Fruit fly (Drosophila melanogaster) whole organism, embryonic: ENCODE results near the gene ATPsynepsilonL.

Experiments
- Asciz ChIP-seq: fragments of 200-800 bp; sonication (Bioruptor generic); optimal IDR thresholded peaks from 2 replicates; lab custom pipeline; 2017; ENCODE audit warnings: missing biosample characterization, mild to moderate bottlenecking, missing genetic modification characterization, missing genetic modification reagents
- Atf-2 ChIP-seq: fragments of 200-800 bp; sonication (Bioruptor generic); optimal IDR thresholded peaks from 2 replicates; lab custom pipeline; 2016; ENCODE audit warnings: missing biosample characterization, missing genetic modification characterization
- Awh ChIP-seq: fragments of 200-800 bp; sonication (Bioruptor generic); IDR thresholded peaks from 2 replicates; pipeline ENCODE4, ENCODE4 v1.3.6; 2022; ENCODE audit warnings: missing biosample characterization, missing genetic modification characterization
- CG10543 ChIP-seq: fragments of 200-800 bp; sonication (Bioruptor generic); optimal IDR thresholded peaks from 3 replicates; lab custom pipeline; 2017; ENCODE audit warnings: missing biosample characterization, mild to moderate bottlenecking, missing genetic modification characterization, moderate library complexity
- CG11695 ChIP-seq: fragments of 200-800 bp; sonication (Bioruptor generic); IDR thresholded peaks from 3 replicates; pipeline ENCODE4 v1.3.6; 2022; ENCODE audit warnings: missing biosample characterization, missing genetic modification characterization
- CG12391 ChIP-seq: fragments of 200-800 bp; sonication (Bioruptor generic); optimal IDR thresholded peaks from 3 replicates; lab custom pipeline; 2018; ENCODE audit warnings: missing biosample characterization, mild to moderate bottlenecking, missing genetic modification characterization, moderate library complexity
- CG15696 ChIP-seq: fragments of 200-800 bp; sonication (Bioruptor generic); optimal IDR thresholded peaks from 2 replicates; lab custom pipeline; 2019; ENCODE audit warnings: missing biosample characterization, mild to moderate bottlenecking, missing genetic modification characterization, moderate library complexity
- CG17359 ChIP-seq: fragments of 200-800 bp; sonication (Bioruptor generic); optimal IDR thresholded peaks from 3 replicates; lab custom pipeline; 2018; ENCODE audit warnings: missing biosample characterization, mild to moderate bottlenecking, missing genetic modification characterization, moderate library complexity
- CG30403 ChIP-seq: fragments of 200-800 bp; sonication (Bioruptor generic); optimal IDR thresholded peaks from 3 replicates; lab custom pipeline; 2016; ENCODE audit warnings: missing biosample characterization, missing genetic modification characterization
- CG3281 ChIP-seq: fragments of 200-800 bp; sonication (Bioruptor generic); optimal IDR thresholded peaks from 3 replicates; lab custom pipeline; 2017; ENCODE audit warnings: missing biosample characterization, mild to moderate bottlenecking, missing genetic modification characterization
- CG33213 ChIP-seq: fragments of 200-800 bp; sonication (Bioruptor generic); optimal IDR thresholded peaks from 3 replicates; lab custom pipeline; 2016; ENCODE audit warnings: missing biosample characterization, missing genetic modification characterization
- CG4360 ChIP-seq: fragments of 200-800 bp; sonication (Bioruptor generic); IDR thresholded peaks from 2 replicates; pipeline ENCODE4 v1.3.6; 2022; ENCODE audit warnings: missing biosample characterization, missing genetic modification characterization
- CG6654 ChIP-seq: fragments of 200-800 bp; sonication (Bioruptor generic); optimal IDR thresholded peaks from 2 replicates; lab custom pipeline; 2017; ENCODE audit warnings: missing biosample characterization, mild to moderate bottlenecking, missing genetic modification characterization
- CG7271 ChIP-seq: fragments of 200-800 bp; sonication (Bioruptor generic); optimal IDR thresholded peaks from 2 replicates; lab custom pipeline; 2018; ENCODE audit warnings: missing biosample characterization, mild to moderate bottlenecking, missing genetic modification characterization, moderate library complexity
- CG8765 ChIP-seq: fragments of 200-800 bp; sonication (Bioruptor generic); IDR thresholded peaks from 2 replicates; pipeline ENCODE4 v1.3.6; 2022; ENCODE audit warnings: missing biosample characterization, missing genetic modification characterization
- CG9437 ChIP-seq: fragments of 200-800 bp; sonication (Bioruptor generic); optimal IDR thresholded peaks from 2 replicates; lab custom pipeline; 2018; ENCODE audit warnings: missing biosample characterization, mild to moderate bottlenecking, missing genetic modification characterization
- CG9727 ChIP-seq: fragments of 200-800 bp; sonication (Bioruptor generic); optimal IDR thresholded peaks from 3 replicates; lab custom pipeline; 2017; ENCODE audit warnings: missing biosample characterization, mild to moderate bottlenecking, missing genetic modification characterization
- CG9817 ChIP-seq: fragments of 200-800 bp; sonication (Bioruptor generic); optimal IDR thresholded peaks from 2 replicates; lab custom pipeline; 2018; ENCODE audit warnings: missing biosample characterization, mild to moderate bottlenecking, missing genetic modification characterization, moderate library complexity
- HHEX ChIP-seq: fragments of 200-800 bp; sonication (Bioruptor generic); optimal IDR thresholded peaks from 3 replicates; lab custom pipeline; 2017; ENCODE audit warnings: missing biosample characterization, mild to moderate bottlenecking, missing genetic modification characterization, missing genetic modification reagents
- HmgZ ChIP-seq: fragments of 200-800 bp; sonication (Bioruptor generic); optimal IDR thresholded peaks from 2 replicates; lab custom pipeline; 2018; ENCODE audit warnings: missing biosample characterization, mild to moderate bottlenecking, missing genetic modification characterization
- Hr3 ChIP-seq: fragments of 200-800 bp; sonication (Bioruptor generic); optimal IDR thresholded peaks from 3 replicates; lab custom pipeline; 2016; ENCODE audit warnings: missing biosample characterization, missing genetic modification characterization
- Jarid2 ChIP-seq: fragments of 200-800 bp; sonication (Bioruptor generic); optimal IDR thresholded peaks from 3 replicates; lab custom pipeline; 2017; ENCODE audit warnings: mild to moderate bottlenecking, missing biosample characterization, missing genetic modification reagents, missing genetic modification characterization
- MBD-R2 ChIP-seq: fragments of 200-800 bp; sonication (Bioruptor generic); IDR thresholded peaks from 2 replicates; pipeline ENCODE4 v1.3.6; 2022; ENCODE audit warnings: missing biosample characterization, missing genetic modification characterization
- Max ChIP-seq: fragments of 200-800 bp; sonication (Bioruptor generic); optimal IDR thresholded peaks from 2 replicates; lab custom pipeline; 2016; ENCODE audit warnings: missing biosample characterization, mild to moderate bottlenecking, missing genetic modification characterization
- Sox100B ChIP-seq: fragments of 200-800 bp; sonication (Bioruptor generic); optimal IDR thresholded peaks from 3 replicates; lab custom pipeline; 2018; ENCODE audit warnings: missing biosample characterization, mild to moderate bottlenecking, missing genetic modification characterization
- Ssrp ChIP-seq: fragments of 200-800 bp; sonication (Bioruptor generic); optimal IDR thresholded peaks from 2 replicates; lab custom pipeline; 2018; ENCODE audit warnings: missing biosample characterization, mild to moderate bottlenecking, missing genetic modification characterization, moderate library complexity
- Usf ChIP-seq: fragments of 200-800 bp; sonication (Bioruptor generic); optimal IDR thresholded peaks from 2 replicates; lab custom pipeline; 2017; ENCODE audit warnings: missing genotype, missing biosample characterization, missing genetic modification characterization
- al ChIP-seq: fragments of 200-800 bp; sonication (Bioruptor generic); IDR thresholded peaks from 2 replicates; pipeline ENCODE4 v1.3.6; 2022; ENCODE audit warnings: missing biosample characterization, missing genetic modification characterization
- ara ChIP-seq: fragments of 200-800 bp; sonication (Bioruptor generic); IDR thresholded peaks from 2 replicates; pipeline ENCODE4 v1.3.6; 2022; ENCODE audit warnings: missing biosample characterization, missing genetic modification characterization
- chinmo ChIP-seq: fragments of 200-800 bp; sonication (Bioruptor generic); IDR thresholded peaks from 4 replicates; pipeline ENCODE4 v1.3.6; 2022; ENCODE audit warnings: missing biosample characterization, missing genetic modification characterization; ENCODE audit not compliant: partially characterized antibody
- crc ChIP-seq: fragments of 200-800 bp; sonication (Bioruptor generic); optimal IDR thresholded peaks from 2 replicates; lab custom pipeline; 2016; ENCODE audit warnings: missing biosample characterization, missing genetic modification characterization
- croc ChIP-seq: fragments of 200-800 bp; sonication (Bioruptor generic); conservative IDR thresholded peaks from 3 replicates; pipeline ENCODE4 v1.3.6; 2022; ENCODE audit warnings: missing biosample characterization, missing genetic modification characterization
- dati ChIP-seq: fragments of 200-800 bp; sonication (Bioruptor generic); IDR thresholded peaks from 2 replicates; pipeline ENCODE4 v1.3.6; 2022; ENCODE audit warnings: missing biosample characterization, missing genetic modification characterization
- dm ChIP-seq: fragments of 200-800 bp; sonication (Bioruptor generic); optimal IDR thresholded peaks from 3 replicates; lab custom pipeline; 2016; ENCODE audit warnings: missing biosample characterization, missing genetic modification characterization
- dmrt99B ChIP-seq: fragments of 200-800 bp; sonication (Bioruptor generic); optimal IDR thresholded peaks from 2 replicates; lab custom pipeline; 2018; ENCODE audit warnings: missing biosample characterization, mild to moderate bottlenecking, missing genetic modification characterization, moderate library complexity
- exex ChIP-seq: fragments of 200-800 bp; sonication (Bioruptor generic); optimal IDR thresholded peaks from 4 replicates; lab custom pipeline; 2018; ENCODE audit warnings: missing biosample characterization, mild to moderate bottlenecking, missing genetic modification characterization, moderate library complexity
- hkb ChIP-seq, 2 experiments: fragments of 200-800 bp in 1 of 2; fragments of >200 bp in 1 of 2; sonication (Bioruptor generic) in 1 of 2; IDR thresholded peaks in 1 of 2; optimal IDR thresholded peaks in 1 of 2; 2 replicates each; pipeline versions ENCODE4 v1.3.6 to Lab custom; 2017 to 2022; ENCODE audit warnings: missing biosample characterization in 1 of 2, missing genetic modification characterization in 1 of 2
- hth ChIP-seq: fragments of >200 bp; optimal IDR thresholded peaks from 2 replicates; lab custom pipeline; 2017; ENCODE audit warnings: inconsistent platforms
- luna ChIP-seq: fragments of 200-800 bp; sonication (Bioruptor generic); optimal IDR thresholded peaks from 2 replicates; lab custom pipeline; 2016; ENCODE audit warnings: missing biosample characterization, missing genetic modification characterization
- maf-S ChIP-seq: fragments of 200-800 bp; sonication (Bioruptor generic); optimal IDR thresholded peaks from 2 replicates; lab custom pipeline; 2016; ENCODE audit warnings: missing biosample characterization, missing genetic modification characterization
- nom ChIP-seq: fragments of 200-800 bp; sonication (Bioruptor generic); optimal IDR thresholded peaks from 2 replicates; lab custom pipeline; 2017; ENCODE audit warnings: missing biosample characterization, missing genetic modification characterization, mild to moderate bottlenecking, moderate library complexity, missing genetic modification reagents
- p53 ChIP-seq: fragments of 200-800 bp; sonication (Bioruptor generic); optimal IDR thresholded peaks from 2 replicates; lab custom pipeline; 2016; ENCODE audit warnings: missing biosample characterization, missing genetic modification characterization
- pnt ChIP-seq: fragments of 200-800 bp; sonication (Bioruptor generic); optimal IDR thresholded peaks from 3 replicates; lab custom pipeline; 2016; ENCODE audit warnings: missing biosample characterization, missing genetic modification characterization
- schlank ChIP-seq: fragments of 200-800 bp; sonication (Bioruptor generic); optimal IDR thresholded peaks from 2 replicates; lab custom pipeline; 2018; ENCODE audit warnings: missing biosample characterization, mild to moderate bottlenecking, missing genetic modification characterization
- scrt ChIP-seq: fragments of 200-800 bp; sonication (Bioruptor generic); optimal IDR thresholded peaks from 2 replicates; lab custom pipeline; 2018; ENCODE audit warnings: missing biosample characterization, mild to moderate bottlenecking, missing genetic modification characterization, moderate library complexity
- seq ChIP-seq: fragments of 200-800 bp; sonication (Bioruptor generic); IDR thresholded peaks from 2 replicates; pipeline ENCODE4 v1.3.6; 2022; ENCODE audit warnings: missing biosample characterization, missing genetic modification characterization
- tll ChIP-seq, 2 experiments: fragments of 200-800 bp in 1 of 2; fragments of >200 bp in 1 of 2; sonication (Bioruptor generic) in 1 of 2; optimal IDR thresholded peaks; 2 replicates each; lab custom pipeline; 2017 to 2019; ENCODE audit warnings: missing biosample characterization in 2 of 2, missing genetic modification characterization in 2 of 2, mild to moderate bottlenecking in 1 of 2, moderate library complexity in 1 of 2
- z ChIP-seq: fragments of 200-800 bp; sonication (Bioruptor generic); IDR thresholded peaks from 3 replicates; pipeline ENCODE4 v1.3.6; 2022; ENCODE audit warnings: missing biosample characterization, missing genetic modification characterization

The ATPsynepsilonL gene

dm6 chr3R:10097531-10098295, 23.9 kb upstream of the ATPsynepsilonL start (continued):
- TF ChIP-seq al (GFP tag; lab: Robert Waterston, UW) (peak; percentile 47), hkb (optimal IDR thresholded peaks at IDR 0.05; lab: Kevin White, UChicago) (no peak), hkb (GFP tag; IDR thresholded peaks at IDR 0.05; lab: Robert Waterston, UW) (peak; percentile 74), HHEX (GFP tag; lab: Kevin White, UChicago) (peak; percentile 82), seq (peak; percentile 39; the same call in 1 of the 2 replicates), Atf-2 (GFP tag; lab: Kevin White, UChicago) (peak; percentile 43), CG9817 (tag; lab: Kevin White, UChicago) (peak; percentile 74), nom (GFP tag; lab: Kevin White, UChicago) (no peak), Hr3 (GFP tag; lab: Kevin White, UChicago) (peak; percentile 52), CG3281 (GFP tag; lab: Kevin White, UChicago) (peak; percentile 84), MBD-R2 (peak; percentile 43; the same call in 1 of the 2 replicates), exex (tag; lab: Kevin White, UChicago) (peak; percentile 82), z (no peak), chinmo (GFP tag; lab: Robert Waterston, UW) (peak; percentile 89; the same call in 3 of the 4 replicates), CG15696 (peak; percentile 9), Max (GFP tag; lab: Kevin White, UChicago) (no peak), dm (GFP tag; lab: Kevin White, UChicago) (peak; percentile 2), CG7271 (tag; lab: Kevin White, UChicago) (no peak), CG17359 (tag; lab: Kevin White, UChicago) (peak; percentile 72), schlank (peak; percentile 73), CG11695 (GFP tag; lab: Robert Waterston, UW) (0 out of 3 replicates have a peak, but pooled peaks have one; percentile 29), Usf (peak; percentile 47), Awh (GFP tag; lab: Robert Waterston, UW) (no peak), CG6654 (peak; percentile 9), crc (peak; percentile 10), dati (no peak), dmrt99B (tag; lab: Kevin White, UChicago) (peak; percentile 77), Sox100B (GFP tag; lab: Kevin White, UChicago) (peak; percentile 70), Asciz (GFP tag; lab: Kevin White, UChicago) (peak; percentile 55), CG9727 (GFP tag; lab: Kevin White, UChicago) (peak; percentile 43), Ssrp (peak; percentile 48), croc (no peak), maf-S (GFP tag; lab: Kevin White, UChicago) (peak; percentile 42), CG30403 (GFP tag; lab: Kevin White, UChicago) (peak; percentile 71), Jarid2 (GFP tag; lab: Kevin White, UChicago) (peak; percentile 58), HmgZ (tag; lab: Kevin White, UChicago) (peak; percentile 47), CG12391 (tag; lab: Kevin White, UChicago) (peak; percentile 65), luna (GFP tag; lab: Kevin White, UChicago) (peak; percentile 55), pnt (peak; percentile 62), tll (GFP tag; optimal IDR thresholded peaks at IDR 0.05; lab: Kevin White, UChicago) (no peak), CG10543 (GFP tag; lab: Kevin White, UChicago) (peak; percentile 97), CG8765 (GFP tag; lab: Robert Waterston, UW) (peak; percentile 54; the same call in 1 of the 2 replicates), ara (GFP tag; lab: Robert Waterston, UW) (peak; percentile 60), hth (lab: Kevin White, UChicago) (no peak), CG33213 (GFP tag; lab: Kevin White, UChicago) (no peak), p53 (GFP tag; lab: Kevin White, UChicago) (peak; percentile 18), CG4360 (GFP tag; lab: Robert Waterston, UW) (peak; percentile 36; the same call in 1 of the 2 replicates), scrt (GFP tag; lab: Kevin White, UChicago) (peak; percentile 21), CG9437 (GFP tag; lab: Kevin White, UChicago) (peak; percentile 69)
